Fruit fly (Drosophila melanogaster) whole organism, prepupa: Measurements from ENCODE around the gene Osi22.

ENCODE experiments used
- Blimp-1 ChIP-seq: fragments of 200-800 bp; sonication (Bioruptor generic); optimal IDR thresholded peaks from 3 replicates; lab custom pipeline; 2017; ENCODE audit warnings: missing biosample characterization, missing genetic modification characterization, mild to moderate bottlenecking, moderate library complexity, missing genetic modification reagents
- CG6163 ChIP-seq: fragments of 200-800 bp; sonication (Bioruptor generic); IDR thresholded peaks from 3 replicates; pipeline ENCODE4 v1.3.6; 2022; ENCODE audit warnings: missing biosample characterization, missing genetic modification characterization
- CG6808 ChIP-seq: fragments of 200-800 bp; sonication (Bioruptor generic); optimal IDR thresholded peaks from 3 replicates; lab custom pipeline; 2017; ENCODE audit warnings: missing biosample characterization, missing genetic modification characterization, mild to moderate bottlenecking, moderate library complexity, missing genetic modification reagents
- CG6854 ChIP-seq: fragments of 200-800 bp; sonication (Bioruptor generic); optimal IDR thresholded peaks from 2 replicates; lab custom pipeline; 2017; ENCODE audit warnings: missing biosample characterization, mild to moderate bottlenecking, missing genetic modification characterization
- CG8319 ChIP-seq: fragments of 200-800 bp; sonication (Bioruptor generic); optimal IDR thresholded peaks from 3 replicates; lab custom pipeline; 2016; ENCODE audit warnings: missing biosample characterization, missing genetic modification characterization
- Eip75B ChIP-seq: fragments of 200-800 bp; sonication (Bioruptor generic); optimal IDR thresholded peaks from 3 replicates; lab custom pipeline; 2016; ENCODE audit warnings: missing biosample characterization, missing genetic modification characterization
- Eip78C ChIP-seq: fragments of 200-800 bp; sonication (Bioruptor generic); peaks from one replicate; lab custom pipeline; 2016; ENCODE audit warnings: missing biosample characterization, missing genetic modification characterization
- Ets96B ChIP-seq: fragments of 200-800 bp; optimal IDR thresholded peaks from 2 replicates; lab custom pipeline; 2019; ENCODE audit warnings: missing biosample characterization, mild to moderate bottlenecking, missing genetic modification characterization, moderate library complexity
- Sox14 ChIP-seq: fragments of 200-800 bp; sonication (Bioruptor generic); optimal IDR thresholded peaks from 3 replicates; lab custom pipeline; 2016; ENCODE audit warnings: missing biosample characterization, missing genetic modification characterization
- cyc ChIP-seq: fragments of 200-800 bp; sonication (Bioruptor generic); optimal IDR thresholded peaks from 3 replicates; lab custom pipeline; 2016; ENCODE audit warnings: missing biosample characterization, missing genetic modification characterization
- eg ChIP-seq: fragments of 200-800 bp; sonication (Bioruptor generic); IDR thresholded peaks from 3 replicates; pipeline ENCODE4 v1.3.6; 2022; ENCODE audit warnings: missing biosample characterization, missing genetic modification characterization
- spab ChIP-seq: fragments of 200-800 bp; sonication (Bioruptor generic); optimal IDR thresholded peaks from 2 replicates; lab custom pipeline; 2017; ENCODE audit warnings: missing biosample characterization, mild to moderate bottlenecking, missing genetic modification characterization, missing genetic modification reagents

DNA sequence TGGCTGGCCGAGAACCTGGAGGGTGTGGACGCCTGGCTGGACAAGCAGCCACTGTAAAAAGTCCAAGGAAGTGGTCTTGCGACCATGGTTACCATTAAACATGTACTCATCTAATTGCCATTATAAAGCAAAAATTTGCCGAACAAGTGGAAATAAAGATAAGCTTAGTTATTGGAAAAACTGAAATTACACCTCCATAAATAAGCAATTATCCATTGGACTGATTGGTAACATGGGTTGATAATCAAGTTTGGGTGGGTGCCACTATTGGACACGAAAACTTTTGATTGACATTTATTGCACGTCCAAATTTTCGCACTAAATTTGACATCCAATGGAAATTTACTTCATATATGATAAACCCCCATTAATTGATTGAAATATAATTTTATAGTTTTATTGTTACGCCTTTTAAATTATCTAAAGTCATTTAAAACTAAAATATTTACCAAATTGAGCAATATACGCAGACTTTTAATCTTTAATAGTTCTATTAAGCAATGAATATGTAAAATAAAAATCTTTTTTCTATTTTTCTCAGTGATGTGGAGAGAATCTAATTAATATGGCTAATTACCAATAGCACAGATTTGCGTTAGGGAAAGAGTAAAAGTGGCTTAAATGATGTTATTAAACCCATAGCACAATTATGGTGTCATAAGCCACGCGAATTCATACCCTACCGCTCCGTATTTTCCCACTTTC, 7.8 kb downstream of the Osi22 start, which contains the start of gene CG8774:
- TF ChIP-seq cyc (GFP tag; lab: Kevin White, UChicago), result no peak
- TF ChIP-seq CG6163 (GFP tag; lab: Robert Waterston, UW), result no peak
- no peak for TF ChIP-seq Ets96B (tag; lab: Kevin White, UChicago)
- no peak for TF ChIP-seq spab (GFP tag; lab: Kevin White, UChicago)
- TF ChIP-seq CG6808 (GFP tag; lab: Kevin White, UChicago), result no peak
- no peak for TF ChIP-seq CG8319
- no peak for TF ChIP-seq CG6854
- TF ChIP-seq eg, result no peak
- no peak for TF ChIP-seq Blimp-1
- TF ChIP-seq Eip78C (GFP tag; lab: Kevin White, UChicago), result no peak
- TF ChIP-seq Sox14 (GFP tag; lab: Kevin White, UChicago), result no peak
- no peak for TF ChIP-seq Eip75B (GFP tag; lab: Kevin White, UChicago)
